ENCODE assay signal across 4 worm cellular contexts in genomic region chrIV:14614176-14614740, ce11.
A peak's percentile ranks its signal among the peaks of the same experiment; 100 is the strongest.
TF ChIP-seq lines count a peak whose summit lies in the region.

No protein-coding gene starts in this region.

TF ChIP-seq in whole organism, L1 larva, 84 proteins besides CTCF, POLR2A, EP300 and RAD21 (continued from another document):
- peak; percentile 57 for TF ChIP-seq snu-23 (GFP tag; optimal IDR thresholded peaks at IDR 0.05; lab: Kevin White, UChicago)
- peak; percentile 5 for TF ChIP-seq ztf-4 (tag; optimal IDR thresholded peaks at IDR 0.05; lab: Kevin White, UChicago)
- peak in 1 of 2 experiments; percentile 31 for TF ChIP-seq lin-35 (GFP tag; optimal IDR thresholded peaks at IDR 0.05; lab: Kevin White, UChicago)
- TF ChIP-seq hlh-4 (tag; optimal IDR thresholded peaks at IDR 0.05; lab: Kevin White, UChicago) = no peak
- TF ChIP-seq blmp-1 (tag; optimal IDR thresholded peaks at IDR 0.05; lab: Kevin White, UChicago) = peak; percentile 71
- peak; percentile 63 to 93 (median 80) for TF ChIP-seq elt-3 (tag; optimal IDR thresholded peaks at IDR 0.05; lab: Kevin White, UChicago)
- peak; percentile 33 for TF ChIP-seq unc-130 (tag; optimal IDR thresholded peaks at IDR 0.05; lab: Kevin White, UChicago)
- TF ChIP-seq nhr-71 (tag; optimal IDR thresholded peaks at IDR 0.05; lab: Kevin White, UChicago) = peak; percentile 80
- TF ChIP-seq mdl-1 (tag; optimal IDR thresholded peaks at IDR 0.05; lab: Kevin White, UChicago) = peak in 1 of 2 experiments; percentile 63
- TF ChIP-seq egl-27 (tag; optimal IDR thresholded peaks at IDR 0.05; lab: Kevin White, UChicago) = no peak
- no peak for TF ChIP-seq nhr-84 (tag; optimal IDR thresholded peaks at IDR 0.05; lab: Kevin White, UChicago)
- peak; percentile 64 for TF ChIP-seq nhr-47 (tag; optimal IDR thresholded peaks at IDR 0.05; lab: Kevin White, UChicago)
- no peak for TF ChIP-seq alr-1 (tag; optimal IDR thresholded peaks at IDR 0.05; lab: Kevin White, UChicago; ENCODE audit: borderline replicate concordance)
- TF ChIP-seq ceh-63 (GFP tag; optimal IDR thresholded peaks at IDR 0.05; lab: Kevin White, UChicago) = no peak
- TF ChIP-seq dsc-1 (tag; optimal IDR thresholded peaks at IDR 0.05; lab: Kevin White, UChicago) = peak; percentile 21
- no peak for TF ChIP-seq pax-3 (tag; optimal IDR thresholded peaks at IDR 0.05; lab: Kevin White, UChicago)
- TF ChIP-seq jun-1 (tag; optimal IDR thresholded peaks at IDR 0.05; lab: Kevin White, UChicago) = peak; percentile 44
- TF ChIP-seq pqm-1 (tag; optimal IDR thresholded peaks at IDR 0.05; lab: Kevin White, UChicago) = no peak
- no peak for TF ChIP-seq unc-30 (tag; optimal IDR thresholded peaks at IDR 0.05; lab: Kevin White, UChicago)
- TF ChIP-seq grh-1 (GFP tag; IDR thresholded peaks at IDR 0.05; lab: Robert Waterston, UW) = peak; percentile 45
TF ChIP-seq in whole organism, L1 larva: peak in this region for 24.

TF ChIP-seq in whole organism, L2 larva, 48 proteins besides CTCF, POLR2A, EP300 and RAD21 (continued from another document):
- TF ChIP-seq ztf-4 (tag; optimal IDR thresholded peaks at IDR 0.05; lab: Kevin White, UChicago) = peak; percentile 35
- peak in 1 of 2 experiments; percentile 34 for TF ChIP-seq lsy-2 (tag; optimal IDR thresholded peaks at IDR 0.05; lab: Kevin White, UChicago)
- TF ChIP-seq blmp-1 (tag; optimal IDR thresholded peaks at IDR 0.05; lab: Kevin White, UChicago; ENCODE audit: insufficient read depth) = peak; percentile 69
- no peak for TF ChIP-seq unc-55 (GFP tag; optimal IDR thresholded peaks at IDR 0.05; lab: Kevin White, UChicago)
- TF ChIP-seq fos-1 (tag; optimal IDR thresholded peaks at IDR 0.05; lab: Kevin White, UChicago) = peak; percentile 13

TF ChIP-seq in whole organism, L4 larva, 104 proteins besides CTCF, POLR2A, EP300 and RAD21 (continued from another document):
- TF ChIP-seq ceh-28 (tag; optimal IDR thresholded peaks at IDR 0.05; lab: Kevin White, UChicago) (no peak), unc-39 (tag; optimal IDR thresholded peaks at IDR 0.05; lab: Kevin White, UChicago) (no peak), nhr-28 (tag; optimal IDR thresholded peaks at IDR 0.05; lab: Kevin White, UChicago) (peak; percentile 70), dmd-6 (GFP tag; IDR thresholded peaks at IDR 0.05; lab: Robert Waterston, UW) (peak; percentile 68), skn-1 (tag; optimal IDR thresholded peaks at IDR 0.05; lab: Kevin White, UChicago) (no peak), tra-1 (GFP tag; IDR thresholded peaks at IDR 0.05; lab: Robert Waterston, UW) (0 out of 2 replicates have a peak, but pooled peaks have one; percentile 5)

TF ChIP-seq in whole organism, young adult, 124 proteins besides CTCF, POLR2A, EP300 and RAD21 (continued from another document):
- TF ChIP-seq let-526 (GFP tag; IDR thresholded peaks at IDR 0.05; lab: Robert Waterston, UW) = no peak
- TF ChIP-seq akir-1 (GFP tag; optimal IDR thresholded peaks at IDR 0.05; lab: Kevin White, UChicago) = no peak
TF ChIP-seq in whole organism, young adult: peak in this region for 9.
